Worm (Caenorhabditis elegans) whole organism, L1 larva: ENCODE data around the gene C01G10.17.

Experiments used
- blmp-1 ChIP-seq: fragments of 150-350 bp; optimal IDR thresholded peaks from 2 replicates; lab custom pipeline; 2014; ENCODE audit warnings: missing biosample characterization, missing genetic modification characterization
- dpl-1 ChIP-seq, 3 experiments: fragments of 150-350 bp in 2 of 3; sonication (generic microtip) in 1 of 3; optimal IDR thresholded peaks; 2 replicates each; lab custom pipeline; 2014 to 2017; ENCODE audit warnings: missing biosample characterization in 3 of 3, missing genetic modification characterization in 3 of 3, missing genetic modification reagents in 3 of 3
- fos-1 ChIP-seq: fragments of 150-350 bp; optimal IDR thresholded peaks from 2 replicates; lab custom pipeline; 2014; ENCODE audit warnings: missing biosample characterization, missing genetic modification characterization
- nhr-11 ChIP-seq: fragments of 150-350 bp; optimal IDR thresholded peaks from 2 replicates; lab custom pipeline; 2014; ENCODE audit warnings: missing biosample characterization, missing genetic modification characterization
- unc-62 ChIP-seq: fragments of 150-350 bp; optimal IDR thresholded peaks from 2 replicates; lab custom pipeline; 2014; ENCODE audit warnings: missing biosample characterization, missing genetic modification reagents, missing genetic modification characterization

DNA sequence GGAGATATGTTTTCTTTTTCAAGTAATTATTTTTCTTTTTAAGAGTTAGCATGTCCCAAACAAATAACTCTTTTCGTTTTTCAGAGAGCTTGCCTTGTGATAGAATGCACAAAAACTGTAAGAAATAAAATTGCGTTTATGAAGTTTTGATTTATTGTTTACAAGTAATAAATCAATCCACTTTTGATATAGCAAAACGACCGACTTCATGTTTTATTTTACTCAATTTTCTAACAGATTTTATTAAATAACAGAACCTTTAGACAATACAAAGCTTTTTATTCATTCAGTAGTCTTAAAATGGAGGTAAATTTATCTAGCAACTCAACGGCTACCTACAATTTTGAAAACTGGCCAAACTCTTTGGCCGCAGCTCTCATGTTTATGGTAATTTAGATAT lies 4.2 kb downstream of the C01G10.17 start, which contains the start of gene srx-78:
- TF ChIP-seq fos-1 (tag; lab: Kevin White, UChicago) (no peak), blmp-1 (no peak), nhr-11 (tag; lab: Kevin White, UChicago) (no peak), unc-62 (GFP tag; lab: Kevin White, UChicago) (no peak), dpl-1 (GFP tag; optimal IDR thresholded peaks at IDR 0.05; lab: Kevin White, UChicago) (no peak)
